Fruit fly (Drosophila melanogaster): ENCODE results near the gene CG9782.

The CG9782 gene

DNA sequence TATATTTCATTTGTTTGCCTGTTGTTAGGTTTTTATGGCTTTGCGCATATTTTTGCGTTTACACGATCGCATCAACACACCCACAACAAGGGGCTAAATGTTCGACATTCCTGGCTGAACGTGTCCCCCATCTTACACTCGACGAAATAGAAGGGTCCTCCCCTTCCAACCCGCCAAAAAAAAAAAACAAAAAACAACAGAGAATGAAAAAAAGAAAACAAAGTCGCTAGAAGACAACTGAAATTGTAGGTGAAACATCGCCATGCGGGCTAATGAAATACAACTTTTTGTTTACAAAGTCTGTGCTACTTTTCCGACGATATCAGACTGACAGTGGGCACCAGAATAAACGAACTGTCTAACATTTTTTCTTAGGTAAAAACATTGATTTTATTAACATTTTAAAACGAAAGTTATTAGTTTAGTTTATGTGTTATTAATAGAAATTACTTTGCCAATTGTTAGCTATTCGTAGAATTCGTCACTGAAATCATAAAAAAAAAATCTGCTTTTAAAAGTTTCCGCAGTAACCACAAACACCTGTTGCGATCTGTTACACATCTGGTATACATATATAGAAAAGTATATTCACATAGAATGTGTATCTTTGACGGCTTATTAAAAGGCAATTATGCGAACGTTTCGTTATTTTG, 50.7 kb downstream of the CG9782 start:
- TF ChIP-seq h (GFP tag; optimal IDR thresholded peaks at IDR 0.05), result no peak
- TF ChIP-seq Jra (GFP tag; optimal IDR thresholded peaks at IDR 0.05), result no peak
- no peak for TF ChIP-seq CG32264 (GFP tag; optimal IDR thresholded peaks at IDR 0.05)
- TF ChIP-seq br (GFP tag; optimal IDR thresholded peaks at IDR 0.05), result no peak
- TF ChIP-seq ey (GFP tag; optimal IDR thresholded peaks at IDR 0.05), result peak; percentile 21
- no peak for TF ChIP-seq Hr78 (GFP tag; optimal IDR thresholded peaks at IDR 0.05)
- no peak for TF ChIP-seq dsf (GFP tag; optimal IDR thresholded peaks at IDR 0.05; ENCODE audit: borderline replicate concordance)

DNA sequence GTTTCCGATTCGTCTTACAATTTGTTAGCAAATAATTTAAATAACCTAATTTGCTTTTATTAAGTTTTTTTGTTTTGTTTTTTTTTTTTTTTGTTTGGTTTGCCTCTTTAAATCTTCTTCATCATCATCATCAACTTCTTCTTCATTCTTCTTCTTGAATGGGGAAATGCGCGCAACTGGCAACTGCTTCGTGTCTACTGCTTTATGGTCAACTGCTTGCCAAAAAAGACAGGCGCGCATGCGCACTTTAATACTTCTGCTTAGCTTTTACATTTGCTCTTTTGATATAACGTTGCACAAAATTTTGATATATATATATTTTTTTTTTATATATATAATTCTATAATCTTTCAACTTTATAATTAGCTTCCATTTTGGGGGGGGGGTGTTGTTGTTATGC, 56.0 kb downstream of the CG9782 start:
- TF ChIP-seq rgr (GFP tag; optimal IDR thresholded peaks at IDR 0.05), result no peak
- no peak for TF ChIP-seq CG32264 (GFP tag; optimal IDR thresholded peaks at IDR 0.05)
- TF ChIP-seq psq (GFP tag; optimal IDR thresholded peaks at IDR 0.05), result no peak
- TF ChIP-seq dl (GFP tag; optimal IDR thresholded peaks at IDR 0.05; ENCODE audit: insufficient read depth in 1 of 2, partially characterized antibody in 2 of 2), result no peak
- TF ChIP-seq sv (GFP tag; optimal IDR thresholded peaks at IDR 0.05), result no peak
- no peak for TF ChIP-seq foxo (GFP tag; optimal IDR thresholded peaks at IDR 0.05)
- no peak for TF ChIP-seq jim (GFP tag; optimal IDR thresholded peaks at IDR 0.05)
- TF ChIP-seq HLH106 (tag; optimal IDR thresholded peaks at IDR 0.05), result no peak
- TF ChIP-seq Rel (GFP tag; optimal IDR thresholded peaks at IDR 0.05), result no peak
- TF ChIP-seq Rel (tag; optimal IDR thresholded peaks at IDR 0.05), result no peak
- no peak for TF ChIP-seq CrebA (GFP tag; optimal IDR thresholded peaks at IDR 0.05; ENCODE audit: borderline replicate concordance)
- TF ChIP-seq OdsH (GFP tag; optimal IDR thresholded peaks at IDR 0.05), result no peak
- TF ChIP-seq Hr78 (GFP tag; optimal IDR thresholded peaks at IDR 0.05), result no peak
- TF ChIP-seq Myc (optimal IDR thresholded peaks at IDR 0.05), result no peak
- TF ChIP-seq Hnf4 (GFP tag; optimal IDR thresholded peaks at IDR 0.05), result no peak
- TF ChIP-seq brk (GFP tag; optimal IDR thresholded peaks at IDR 0.05), result no peak
